Worm (Caenorhabditis elegans) whole organism, early embryonic: ENCODE measurements around the gene F38E1.6.

ENCODE experiments used
- B0310.2 ChIP-seq: sonication (generic microtip); optimal IDR thresholded peaks from 2 replicates; lab custom pipeline; 2016; ENCODE audit warnings: mild to moderate bottlenecking, missing genetic modification characterization, missing compliant biosample characterization
- F13C5.2 ChIP-seq: sonication (generic microtip); optimal IDR thresholded peaks from 2 replicates; lab custom pipeline; 2017; ENCODE audit warnings: mild to moderate bottlenecking, missing genetic modification characterization, inconsistent platforms, missing compliant biosample characterization
- ama-1 ChIP-seq: fragments of 150-350 bp; optimal IDR thresholded peaks from 2 replicates; lab custom pipeline; 2014
- ceh-13 ChIP-seq: fragments of 200-800 bp; sonication (Bioruptor generic); optimal IDR thresholded peaks from 2 replicates; lab custom pipeline; 2018; ENCODE audit warnings: mild to moderate bottlenecking, missing genetic modification characterization, missing compliant biosample characterization
- flt-1 ChIP-seq: fragments of 200-800 bp; sonication (Bioruptor generic); IDR thresholded peaks from 2 replicates; pipeline ENCODE4 v1.3.6; 2022; ENCODE audit warnings: missing genetic modification characterization, missing compliant biosample characterization
- hmg-4 ChIP-seq: fragments of 200-800 bp; sonication (Bioruptor generic); optimal IDR thresholded peaks from 2 replicates; lab custom pipeline; 2018; ENCODE audit warnings: mild to moderate bottlenecking, missing genetic modification characterization, missing compliant biosample characterization
- hnd-1 ChIP-seq: sonication (generic microtip); optimal IDR thresholded peaks from 2 replicates; lab custom pipeline; 2016; ENCODE audit warnings: missing genetic modification characterization, missing compliant biosample characterization
- pes-1 ChIP-seq: fragments of 200-800 bp; sonication (Bioruptor generic); IDR thresholded peaks from 2 replicates; pipeline ENCODE4 v1.3.6; 2022; ENCODE audit warnings: missing genetic modification reagents, missing genetic modification characterization, missing compliant biosample characterization
- sea-1 ChIP-seq: fragments of 200-800 bp; sonication (Bioruptor generic); conservative IDR thresholded peaks from 2 replicates; pipeline ENCODE4 v1.3.6; 2022; ENCODE audit warnings: missing genetic modification characterization, missing compliant biosample characterization
- tbx-11 ChIP-seq: fragments of 200-800 bp; sonication (Bioruptor generic); IDR thresholded peaks from 2 replicates; pipeline ENCODE4 v1.3.6; 2022; ENCODE audit warnings: missing genetic modification characterization, missing compliant biosample characterization
- tbx-37 ChIP-seq: fragments of 200-800 bp; sonication (Bioruptor generic); conservative IDR thresholded peaks from 2 replicates; pipeline ENCODE4 v1.3.6; 2022; ENCODE audit warnings: missing genetic modification reagents, missing genetic modification characterization, missing compliant biosample characterization

DNA sequence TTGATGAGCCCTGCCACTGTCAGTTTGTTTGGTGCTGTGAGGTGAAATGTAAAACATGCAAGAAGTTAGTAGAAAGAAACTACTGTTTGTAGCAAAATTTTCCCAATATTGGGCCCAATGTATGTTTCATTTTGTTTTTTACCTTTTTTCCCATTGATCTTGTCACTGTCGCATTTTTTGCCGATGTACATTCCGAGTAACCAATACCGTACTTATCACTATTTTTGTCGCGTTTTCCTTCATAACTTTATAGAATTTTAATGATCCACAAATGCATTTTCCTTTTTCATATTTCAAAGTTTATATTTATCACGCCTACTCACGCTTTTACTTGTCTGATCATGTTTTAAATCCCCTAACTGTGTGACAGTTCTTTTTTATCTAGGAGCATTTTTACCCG lies 2.1 kb upstream of the F38E1.6 start:
- no peak for TF ChIP-seq ama-1 (lab: Kevin White, UChicago)
- no peak for TF ChIP-seq sea-1 (GFP tag; lab: Robert Waterston, UW)
- TF ChIP-seq hnd-1 (tag; lab: Kevin White, UChicago) = no peak
- TF ChIP-seq B0310.2 (tag; lab: Kevin White, UChicago) = no peak
- no peak for TF ChIP-seq pes-1 (GFP tag; lab: Robert Waterston, UW)
- no peak for TF ChIP-seq tbx-37
- no peak for TF ChIP-seq hmg-4 (GFP tag; lab: Kevin White, UChicago)
- TF ChIP-seq F13C5.2 = no peak
- TF ChIP-seq tbx-11 (GFP tag; lab: Robert Waterston, UW) = no peak
- no peak for TF ChIP-seq ceh-13
- TF ChIP-seq flt-1 = no peak
